Worm (Caenorhabditis elegans) whole organism, L4 larva: Measurements from ENCODE around the gene fbxb-102.

Source experiments
- D1046.2 ChIP-seq: fragments of 200-800 bp; sonication (Bioruptor generic); IDR thresholded peaks from 2 replicates; pipeline ENCODE4 v1.3.6; 2022; ENCODE audit warnings: missing genetic modification characterization, missing compliant biosample characterization
- F44E2.7 ChIP-seq: fragments of 200-800 bp; sonication (Bioruptor generic); IDR thresholded peaks from 2 replicates; pipeline ENCODE4 v2.1.2; 2022; ENCODE audit warnings: missing genetic modification characterization, missing compliant biosample characterization
- T26A8.4 ChIP-seq: fragments of 200-800 bp; sonication (Bioruptor generic); IDR thresholded peaks from 2 replicates; pipeline ENCODE4 v1.3.6; 2022; ENCODE audit warnings: missing genetic modification characterization, missing compliant biosample characterization
- Y105C5A.15 ChIP-seq: fragments of 200-800 bp; sonication (Bioruptor generic); IDR thresholded peaks from 2 replicates; pipeline ENCODE4 v1.3.6; 2022; ENCODE audit warnings: missing genetic modification characterization, missing compliant biosample characterization
- aha-1 ChIP-seq: fragments of 150-350 bp; peaks from one replicate; lab custom pipeline; 2014; ENCODE audit warnings: missing biosample characterization, missing genetic modification characterization
- ceh-32 ChIP-seq: sonication (generic microtip); optimal IDR thresholded peaks from 2 replicates; lab custom pipeline; 2016; ENCODE audit warnings: mild to moderate bottlenecking, missing genetic modification characterization, missing compliant biosample characterization; ENCODE audit not compliant: poor library complexity
- cey-2 ChIP-seq: sonication (generic microtip); optimal IDR thresholded peaks from 3 replicates; lab custom pipeline; 2017; ENCODE audit warnings: missing genetic modification characterization, mild to moderate bottlenecking, missing compliant biosample characterization, antibody characterized with exemption, borderline replicate concordance; ENCODE audit not compliant: insufficient read depth
- ctbp-1 ChIP-seq: fragments of 200-800 bp; sonication (Bioruptor generic); IDR thresholded peaks from 2 replicates; pipeline ENCODE4 v1.3.6; 2022; ENCODE audit warnings: missing genetic modification reagents, missing genetic modification characterization, missing compliant biosample characterization
- daf-16 ChIP-seq, 3 experiments: sonication (generic microtip); optimal IDR thresholded peaks; 2 replicates each; lab custom pipeline; 2016 to 2017; ENCODE audit warnings: missing genetic modification characterization in 3 of 3, missing genetic modification reagents in 3 of 3, mild to moderate bottlenecking in 2 of 3, missing compliant biosample characterization in 2 of 3, missing biosample characterization in 1 of 3, moderate library complexity in 1 of 3
- daf-8 ChIP-seq: fragments of 200-800 bp; sonication (Bioruptor generic); IDR thresholded peaks from 2 replicates; pipeline ENCODE4 v1.3.6; 2022; ENCODE audit warnings: missing genetic modification characterization, missing compliant biosample characterization
- dmd-9 ChIP-seq: fragments of 200-800 bp; sonication (Bioruptor generic); IDR thresholded peaks from 2 replicates; pipeline ENCODE4 v1.3.6; 2022; ENCODE audit warnings: missing genetic modification reagents, missing genetic modification characterization, missing compliant biosample characterization
- dve-1 ChIP-seq: sonication (generic microtip); optimal IDR thresholded peaks from 2 replicates; lab custom pipeline; 2017; ENCODE audit warnings: antibody characterized with exemption, mild to moderate bottlenecking, missing genetic modification characterization, missing compliant biosample characterization; ENCODE audit not compliant: insufficient read depth
- egl-27 ChIP-seq: sonication (generic microtip); optimal IDR thresholded peaks from 3 replicates; lab custom pipeline; 2017; ENCODE audit warnings: missing biosample characterization, missing genetic modification reagents, missing genetic modification characterization
- egl-43 ChIP-seq: fragments of 200-800 bp; sonication (Bioruptor generic); IDR thresholded peaks from 2 replicates; pipeline ENCODE4 v1.3.6; 2022; ENCODE audit warnings: missing genetic modification reagents, missing genetic modification characterization, missing compliant biosample characterization
- hlh-30 ChIP-seq: sonication (generic microtip); optimal IDR thresholded peaks from 2 replicates; lab custom pipeline; 2017; ENCODE audit warnings: antibody characterized with exemption, mild to moderate bottlenecking, missing genetic modification characterization, missing compliant biosample characterization; ENCODE audit not compliant: insufficient read depth
- hmg-1.1 ChIP-seq: fragments of 200-800 bp; sonication (Bioruptor generic); IDR thresholded peaks from 2 replicates; pipeline ENCODE4 v1.3.6; 2022; ENCODE audit warnings: missing genetic modification reagents, missing genetic modification characterization, missing compliant biosample characterization
- lim-7 ChIP-seq: fragments of 200-800 bp; sonication (Bioruptor generic); IDR thresholded peaks from 2 replicates; pipeline ENCODE4 v1.3.6; 2022; ENCODE audit warnings: missing genetic modification characterization, missing compliant biosample characterization
- lin-1 ChIP-seq: fragments of 200-800 bp; sonication (Bioruptor generic); IDR thresholded peaks from 2 replicates; pipeline ENCODE4 v1.3.6; 2022; ENCODE audit warnings: missing genetic modification reagents, missing genetic modification characterization, missing compliant biosample characterization
- lin-15B ChIP-seq: fragments of 150-350 bp; sonication (generic microtip); optimal IDR thresholded peaks from 3 replicates; lab custom pipeline; 2014; ENCODE audit warnings: missing biosample characterization, missing genetic modification characterization
- lin-39 ChIP-seq: fragments of 150-350 bp; optimal IDR thresholded peaks from 2 replicates; lab custom pipeline; 2014; ENCODE audit warnings: missing biosample characterization, missing genetic modification reagents, missing genetic modification characterization
- madf-5 ChIP-seq, 2 experiments: fragments of 200-800 bp; sonication (Bioruptor generic); IDR thresholded peaks; 2 replicates each; pipeline ENCODE4 v1.3.6; 2022; ENCODE audit warnings: missing compliant biosample characterization in 2 of 2, missing genetic modification characterization in 2 of 2
- madf-9 ChIP-seq: fragments of 200-800 bp; sonication (Bioruptor generic); conservative IDR thresholded peaks from 2 replicates; pipeline ENCODE4 v1.3.6; 2022; ENCODE audit warnings: missing genetic modification reagents, missing genetic modification characterization, missing compliant biosample characterization
- mdt-29 ChIP-seq: fragments of 200-800 bp; sonication (Bioruptor generic); IDR thresholded peaks from 2 replicates; pipeline ENCODE4 v1.3.6; 2022; ENCODE audit warnings: missing genetic modification reagents, missing genetic modification characterization, missing compliant biosample characterization
- mep-1 ChIP-seq: fragments of 150-350 bp; sonication (generic microtip); optimal IDR thresholded peaks from 3 replicates; lab custom pipeline; 2014; ENCODE audit warnings: missing biosample characterization, missing genetic modification characterization
- mes-2 ChIP-seq: sonication (generic microtip); optimal IDR thresholded peaks from 2 replicates; lab custom pipeline; 2016; ENCODE audit warnings: missing genotype, mild to moderate bottlenecking, missing genetic modification characterization, missing compliant biosample characterization; ENCODE audit not compliant: poor library complexity, severe bottlenecking
- mxl-2 ChIP-seq: fragments of 200-800 bp; sonication (Bioruptor generic); conservative IDR thresholded peaks from 2 replicates; pipeline ENCODE4 v1.3.6; 2022; ENCODE audit warnings: missing genetic modification reagents, missing genetic modification characterization, missing compliant biosample characterization
- mxl-3 ChIP-seq: fragments of 200-800 bp; sonication (Bioruptor generic); optimal IDR thresholded peaks from 2 replicates; lab custom pipeline; 2018; ENCODE audit warnings: mild to moderate bottlenecking, missing genetic modification characterization, missing compliant biosample characterization
- nhr-10 ChIP-seq: fragments of 150-350 bp; optimal IDR thresholded peaks from 2 replicates; lab custom pipeline; 2014; ENCODE audit warnings: missing biosample characterization, missing genetic modification characterization
- nhr-28 ChIP-seq: fragments of 150-350 bp; optimal IDR thresholded peaks from 2 replicates; lab custom pipeline; 2014; ENCODE audit warnings: missing biosample characterization, missing genetic modification characterization
- nhr-42 ChIP-seq: fragments of 200-800 bp; sonication (Bioruptor generic); IDR thresholded peaks from 2 replicates; pipeline ENCODE4 v1.3.6; 2022; ENCODE audit warnings: missing genetic modification characterization, missing compliant biosample characterization
- nhr-48 ChIP-seq: sonication (generic microtip); optimal IDR thresholded peaks from 2 replicates; lab custom pipeline; 2016; ENCODE audit warnings: mild to moderate bottlenecking, missing genetic modification characterization, missing compliant biosample characterization
- nhr-6 ChIP-seq: fragments of 150-350 bp; optimal IDR thresholded peaks from 2 replicates; lab custom pipeline; 2014; ENCODE audit warnings: missing biosample characterization, missing genetic modification characterization
- nhr-77 ChIP-seq: fragments of 150-350 bp; optimal IDR thresholded peaks from 2 replicates; lab custom pipeline; 2014; ENCODE audit warnings: missing biosample characterization, missing genetic modification characterization
- rbr-2 ChIP-seq: sonication (generic microtip); optimal IDR thresholded peaks from 2 replicates; lab custom pipeline; 2016; ENCODE audit warnings: missing genotype, missing genetic modification characterization, missing compliant biosample characterization
- saeg-2 ChIP-seq: fragments of 200-800 bp; sonication (Bioruptor generic); IDR thresholded peaks from 2 replicates; pipeline ENCODE4 v1.3.6; 2022; ENCODE audit warnings: missing genetic modification reagents, missing genetic modification characterization, missing compliant biosample characterization
- spr-1 ChIP-seq: sonication (generic microtip); optimal IDR thresholded peaks from 2 replicates; lab custom pipeline; 2016; ENCODE audit warnings: mild to moderate bottlenecking, missing genetic modification characterization, missing compliant biosample characterization
- tra-1 ChIP-seq: fragments of 200-800 bp; sonication (Bioruptor generic); IDR thresholded peaks from 2 replicates; pipeline ENCODE4 v1.3.6; 2022; ENCODE audit warnings: missing genetic modification reagents, missing genetic modification characterization, missing compliant biosample characterization
- unc-62 ChIP-seq, 3 experiments: fragments of 150-350 bp in 1 of 3; sonication (generic microtip); optimal IDR thresholded peaks in 2 of 3; peaks in 1 of 3; 1 replicate in 1 of 3; 2 replicates in 2 of 3; lab custom pipeline; 2014 to 2017; ENCODE audit warnings: missing biosample characterization in 3 of 3, missing genetic modification characterization in 3 of 3, missing genetic modification reagents in 3 of 3, missing genotype in 1 of 3
- zag-1 ChIP-seq: fragments of 150-350 bp; optimal IDR thresholded peaks from 2 replicates; lab custom pipeline; 2014; ENCODE audit warnings: missing biosample characterization, missing genetic modification characterization
- zip-11 ChIP-seq: fragments of 200-800 bp; sonication (Bioruptor generic); IDR thresholded peaks from 2 replicates; pipeline ENCODE4 v1.3.6; 2022; ENCODE audit warnings: missing genetic modification characterization, missing compliant biosample characterization

Gene fbxb-102

ce11 chrII:12502784-12503183, 20.1 kb downstream of the fbxb-102 start, which contains the start of gene ador-1:
Gene ador-1 (minus strand): TSS chrII:12502884.
- TF ChIP-seq nhr-28 (no peak), nhr-10 (no peak), hmg-1.1 (GFP tag; lab: Robert Waterston, UW) (no peak), ctbp-1 (GFP tag; lab: Robert Waterston, UW) (no peak), D1046.2 (GFP tag; lab: Robert Waterston, UW) (no peak), ceh-32 (tag; lab: Kevin White, UChicago) (no peak), mep-1 (tag; lab: Kevin White, UChicago) (no peak), unc-62 (GFP tag; optimal IDR thresholded peaks at IDR 0.05 in 1 of 2; lab: Kevin White, UChicago) (no peak), unc-62 (tag; optimal IDR thresholded peaks at IDR 0.05; lab: Kevin White, UChicago) (no peak), lin-1 (GFP tag; lab: Robert Waterston, UW) (no peak), aha-1 (no peak), nhr-48 (no peak), lin-15B (tag; lab: Kevin White, UChicago) (no peak), cey-2 (tag; lab: Kevin White, UChicago) (no peak), hlh-30 (tag; lab: Kevin White, UChicago) (no peak), T26A8.4 (GFP tag; lab: Robert Waterston, UW) (no peak), nhr-42 (GFP tag; lab: Robert Waterston, UW) (no peak)

DNA sequence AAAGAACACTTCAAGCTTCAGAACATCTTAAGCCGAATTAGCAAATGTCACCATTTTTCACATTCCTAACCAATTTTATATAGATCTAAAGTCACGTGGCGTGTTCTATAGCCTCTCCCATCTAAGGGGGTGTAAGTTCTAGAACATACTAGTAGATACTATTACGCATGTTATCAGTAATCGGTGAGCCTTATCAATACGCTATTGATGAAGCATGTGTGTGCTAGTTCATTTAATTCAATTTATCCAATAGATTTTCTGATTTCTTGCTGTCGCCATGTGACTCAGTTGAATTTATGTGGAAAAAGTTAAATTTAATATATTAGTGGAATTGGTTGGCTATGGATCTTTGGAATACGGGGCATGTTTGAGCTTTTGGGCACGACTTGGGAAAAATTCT, 23.8 kb downstream of the fbxb-102 start:
- TF ChIP-seq Y105C5A.15 (no peak), aha-1 (peak; percentile 64), madf-5 (GFP tag; IDR thresholded peaks at IDR 0.05; lab: Robert Waterston, UW) (no peak), rbr-2 (tag; lab: Kevin White, UChicago) (no peak), mdt-29 (no peak), mxl-3 (GFP tag; lab: Kevin White, UChicago) (no peak)
- TF ChIP-seq, all 104 proteins: peak for 1

DNA sequence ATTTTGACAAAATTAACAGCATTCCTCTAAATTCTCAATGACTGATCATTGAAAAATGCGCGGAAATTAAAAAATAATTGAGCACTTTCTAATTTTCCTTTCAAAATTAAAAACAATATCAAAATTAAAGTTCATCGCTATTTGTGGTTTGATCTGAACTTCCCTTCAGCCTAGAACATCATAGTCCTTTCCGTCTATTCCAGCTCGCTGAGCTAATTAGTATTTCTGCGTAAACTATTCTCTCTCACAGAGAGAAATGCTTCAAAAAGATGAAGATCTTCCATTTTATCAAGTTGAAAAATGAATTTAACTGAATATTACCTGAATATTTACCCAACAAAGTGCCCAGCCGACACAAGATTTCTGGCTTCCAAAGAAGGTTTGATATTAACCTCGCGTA, 24.3 kb downstream of the fbxb-102 start, which contains the start of gene srh-68:
Gene srh-68, plus strand, starts transcription at position 301 of the 400 bp plus-strand sequence.
- TF ChIP-seq tra-1 (GFP tag; lab: Robert Waterston, UW) (no peak), nhr-6 (no peak), mxl-2 (GFP tag; lab: Robert Waterston, UW) (no peak), mxl-3 (GFP tag; lab: Kevin White, UChicago) (no peak), egl-43 (no peak), lin-39 (tag; lab: Kevin White, UChicago) (no peak), zip-11 (GFP tag; lab: Robert Waterston, UW) (no peak), spr-1 (tag; lab: Kevin White, UChicago) (no peak), lin-15B (tag; lab: Kevin White, UChicago) (no peak), mes-2 (tag; lab: Kevin White, UChicago) (no peak), nhr-77 (no peak), saeg-2 (GFP tag; lab: Robert Waterston, UW) (no peak), lim-7 (no peak), dmd-9 (no peak), F44E2.7 (no peak), daf-8 (GFP tag; lab: Robert Waterston, UW) (no peak)

ce11 chrII:12508650-12509049, 25.9 kb downstream of the fbxb-102 start, which contains the start of gene srh-67:
Gene srh-67 (plus strand): TSS chrII:12508950.
- TF ChIP-seq daf-16 (GFP tag; optimal IDR thresholded peaks at IDR 0.05; lab: Kevin White, UChicago) (no peak), daf-16 (tag; optimal IDR thresholded peaks at IDR 0.05; lab: Kevin White, UChicago) (no peak), egl-27 (tag; lab: Kevin White, UChicago) (no peak), zag-1 (no peak), dve-1 (no peak), madf-9 (no peak)
- TF ChIP-seq, all 104 proteins: peak for 0
